Fruit fly (Drosophila melanogaster): Measurements from ENCODE around the gene CG41099.

dm6 chr3R:3846482-3847046 is at the start of gene CG41099:
- TF ChIP-seq CG8478 (optimal IDR thresholded peaks at IDR 0.05): no peak
- no peak for TF ChIP-seq Dll (optimal IDR thresholded peaks at IDR 0.05)

Measured in whole organism.